Worm (Caenorhabditis elegans) whole organism, young adult: ENCODE data around the gene H40L08.3.

ENCODE experiments used
- F49E8.2 ChIP-seq: sonication (generic microtip); optimal IDR thresholded peaks from 3 replicates; lab custom pipeline; 2017; ENCODE audit warnings: missing genetic modification characterization, mild to moderate bottlenecking, missing compliant biosample characterization, antibody characterized with exemption, moderate library complexity; ENCODE audit not compliant: insufficient read depth
- ZK185.1 ChIP-seq: sonication (generic microtip); optimal IDR thresholded peaks from 2 replicates; lab custom pipeline; 2016; ENCODE audit warnings: mild to moderate bottlenecking, missing genetic modification characterization, missing compliant biosample characterization; ENCODE audit not compliant: poor library complexity, severe bottlenecking
- akir-1 ChIP-seq: fragments of 200-800 bp; sonication (Bioruptor generic); optimal IDR thresholded peaks from 2 replicates; lab custom pipeline; 2018; ENCODE audit warnings: mild to moderate bottlenecking, missing genetic modification characterization, moderate library complexity, missing compliant biosample characterization
- cebp-2 ChIP-seq: fragments of 200-800 bp; sonication (Bioruptor generic); IDR thresholded peaks from 2 replicates; pipeline ENCODE4 v1.3.6; 2022; ENCODE audit warnings: missing genetic modification characterization, missing compliant biosample characterization
- hlh-12 ChIP-seq: sonication (generic microtip); optimal IDR thresholded peaks from 2 replicates; lab custom pipeline; 2016; ENCODE audit warnings: missing genetic modification characterization, missing compliant biosample characterization
- lin-35 ChIP-seq, 3 experiments: fragments of 150-350 bp in 2 of 3; sonication (generic microtip) in 1 of 3; optimal IDR thresholded peaks; 2 replicates each; lab custom pipeline; 2014 to 2018; ENCODE audit warnings: missing biosample characterization in 3 of 3, missing genetic modification characterization in 3 of 3, missing genetic modification reagents in 3 of 3
- nhr-27 ChIP-seq: fragments of 200-800 bp; sonication (Bioruptor generic); optimal IDR thresholded peaks from 2 replicates; lab custom pipeline; 2018; ENCODE audit warnings: mild to moderate bottlenecking, missing genetic modification characterization, moderate library complexity, missing compliant biosample characterization
- pha-4 ChIP-seq: fragments of 150-350 bp; sonication (generic microtip); optimal IDR thresholded peaks from 2 replicates; lab custom pipeline; 2014; ENCODE audit warnings: missing biosample characterization, missing genetic modification reagents, missing genetic modification characterization
- rcor-1 ChIP-seq: fragments of 200-800 bp; sonication (Bioruptor generic); IDR thresholded peaks from 2 replicates; pipeline ENCODE4 v1.3.6; 2022; ENCODE audit warnings: missing genetic modification reagents, missing genetic modification characterization, missing compliant biosample characterization
- snpc-4 ChIP-seq, 5 experiments: fragments of 150-350 bp in 1 of 5; sonication (generic microtip) in 4 of 5; optimal IDR thresholded peaks; 2 replicates each; lab custom pipeline; 2014 to 2018; ENCODE audit warnings: missing genetic modification characterization in 5 of 5, missing biosample characterization in 3 of 5, antibody characterized with exemption in 2 of 5, mild to moderate bottlenecking in 2 of 5, missing compliant biosample characterization in 2 of 5, missing genotype in 2 of 5, moderate library complexity in 2 of 5, missing genetic modification reagents in 1 of 5
- somi-1 ChIP-seq: fragments of 200-800 bp; sonication (Bioruptor generic); optimal IDR thresholded peaks from 2 replicates; lab custom pipeline; 2018; ENCODE audit warnings: mild to moderate bottlenecking, missing genetic modification characterization, missing compliant biosample characterization
- xnd-1 ChIP-seq: sonication (generic microtip); optimal IDR thresholded peaks from 2 replicates; lab custom pipeline; 2016; ENCODE audit warnings: missing genotype, missing genetic modification reagents, missing genetic modification characterization, missing compliant biosample characterization
- zfh-2 ChIP-seq: fragments of 200-800 bp; sonication (Bioruptor generic); conservative IDR thresholded peaks from 2 replicates; pipeline ENCODE4 v1.3.6; 2022; ENCODE audit warnings: missing genetic modification reagents, missing genetic modification characterization, missing compliant biosample characterization
- ztf-22 ChIP-seq: fragments of 200-800 bp; sonication (Bioruptor generic); optimal IDR thresholded peaks from 2 replicates; lab custom pipeline; 2018; ENCODE audit warnings: mild to moderate bottlenecking, missing genetic modification characterization, moderate library complexity, missing compliant biosample characterization

DNA sequence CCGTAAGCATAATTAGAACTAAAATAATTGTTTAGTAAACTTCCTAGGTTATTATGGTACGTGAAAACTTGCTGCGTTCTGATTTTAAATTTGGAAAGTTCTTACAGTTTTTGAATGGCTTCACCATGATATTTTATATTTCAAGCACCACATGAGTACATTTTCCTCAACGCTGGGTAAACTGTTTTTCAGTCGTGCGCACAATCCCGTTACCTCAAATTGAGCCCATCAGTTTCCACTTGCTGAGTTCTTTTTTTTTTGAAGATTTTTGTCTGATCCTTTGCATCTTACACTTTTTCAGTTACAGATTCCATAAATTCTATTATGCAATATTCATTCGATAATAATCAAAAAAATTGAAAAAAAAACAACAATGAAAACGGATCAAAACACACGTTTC lies 44.7 kb upstream of the H40L08.3 start:
- TF ChIP-seq F49E8.2 (no peak), hlh-12 (tag; lab: Kevin White, UChicago) (no peak), zfh-2 (no peak), lin-35 (GFP tag; optimal IDR thresholded peaks at IDR 0.05; lab: Kevin White, UChicago) (no peak), rcor-1 (GFP tag; lab: Robert Waterston, UW) (no peak), xnd-1 (tag; lab: Kevin White, UChicago) (no peak), ztf-22 (GFP tag; lab: Kevin White, UChicago) (no peak), nhr-27 (no peak), somi-1 (no peak), ZK185.1 (tag; lab: Kevin White, UChicago) (no peak), cebp-2 (GFP tag; lab: Robert Waterston, UW) (no peak), snpc-4 (GFP tag; optimal IDR thresholded peaks at IDR 0.05; lab: Kevin White, UChicago) (no peak), snpc-4 (tag; optimal IDR thresholded peaks at IDR 0.05; lab: Kevin White, UChicago) (no peak), pha-4 (tag; lab: Kevin White, UChicago) (no peak), akir-1 (GFP tag; lab: Kevin White, UChicago) (no peak)
